Fruit fly (Drosophila melanogaster): ENCODE data around the gene kmg.

Gene kmg

DNA sequence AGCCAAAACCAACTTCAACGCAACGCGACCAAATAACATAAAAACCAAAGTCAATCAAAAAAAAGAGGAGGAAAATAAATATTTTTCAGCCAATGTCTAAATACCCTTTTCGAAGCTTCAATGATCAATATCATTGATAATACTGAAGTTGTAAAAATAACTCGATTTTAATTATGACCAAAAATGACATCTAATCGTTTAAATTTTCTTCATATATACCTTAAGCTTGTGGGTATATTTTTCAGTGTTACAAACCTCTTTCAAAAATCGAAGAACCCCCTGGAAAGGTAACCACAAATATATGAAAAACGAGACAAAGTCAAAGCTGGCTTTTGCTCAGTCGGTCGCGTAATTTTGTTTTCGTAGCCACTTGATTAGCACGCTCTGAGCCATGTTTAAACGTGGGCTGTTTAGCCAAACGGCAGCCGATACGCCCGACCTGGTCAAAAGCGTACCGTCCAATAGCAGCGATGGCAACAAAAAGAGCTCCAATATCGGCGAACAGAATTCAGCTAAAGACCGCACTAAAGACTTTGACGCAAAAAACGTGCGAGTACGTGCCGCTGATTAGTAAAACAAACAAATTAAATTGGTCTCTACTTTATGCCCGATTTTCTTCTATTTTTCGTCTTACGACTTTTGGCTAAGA lies 15.2 kb upstream of the kmg start:
- TF ChIP-seq odd (GFP tag; optimal IDR thresholded peaks at IDR 0.05) (peak; percentile 64), Sry-δ (GFP tag; optimal IDR thresholded peaks at IDR 0.05) (peak; percentile 30), CG11695 (GFP tag; IDR thresholded peaks at IDR 0.05) (peak; percentile 86), Taf1 (GFP tag; IDR thresholded peaks at IDR 0.05) (0 out of 2 replicates have a peak, but pooled peaks have one; percentile 39), br (optimal IDR thresholded peaks at IDR 0.05) (no peak), sna (GFP tag; IDR thresholded peaks at IDR 0.05; ENCODE audit: partially characterized antibody) (no peak), CG10274 (GFP tag; optimal IDR thresholded peaks at IDR 0.05) (peak; percentile 70), CG10267 (tag; optimal IDR thresholded peaks at IDR 0.05) (peak; percentile 54), sr (GFP tag; IDR thresholded peaks at IDR 0.05) (no peak), CG8089 (GFP tag; optimal IDR thresholded peaks at IDR 0.05) (peak; percentile 16), Aef1 (GFP tag; IDR thresholded peaks at IDR 0.05) (peak; percentile 78), Gug (GFP tag; IDR thresholded peaks at IDR 0.05) (peak; percentile 53; the same call in 3 of the 4 replicates), CG17385 (GFP tag; optimal IDR thresholded peaks at IDR 0.05) (peak; percentile 66), fu2 (GFP tag; optimal IDR thresholded peaks at IDR 0.05) (peak; percentile 59), CHES-1-like (GFP tag; optimal IDR thresholded peaks at IDR 0.05) (peak; percentile 60), Sox100B (GFP tag; optimal IDR thresholded peaks at IDR 0.05) (peak; percentile 66), lilli (GFP tag; optimal IDR thresholded peaks at IDR 0.05) (peak; percentile 83), sob (GFP tag; IDR thresholded peaks at IDR 0.05) (peak; percentile 88), dmrt99B (tag; optimal IDR thresholded peaks at IDR 0.05) (peak; percentile 81), Dek (tag; optimal IDR thresholded peaks at IDR 0.05) (peak; percentile 70), nom (GFP tag; optimal IDR thresholded peaks at IDR 0.05) (no peak), Dref (GFP tag; IDR thresholded peaks at IDR 0.05) (no peak), CG6272 (GFP tag; IDR thresholded peaks at IDR 0.05) (peak; percentile 64; the same call in 1 of the 2 replicates), slou (GFP tag; optimal IDR thresholded peaks at IDR 0.05) (peak; percentile 47), Optix (GFP tag; IDR thresholded peaks at IDR 0.05) (no peak), Mrtf (GFP tag; IDR thresholded peaks at IDR 0.05) (peak; percentile 80; the same call in 2 of the 3 replicates), CG15269 (tag; optimal IDR thresholded peaks at IDR 0.05) (peak; percentile 84), CG18476 (GFP tag; optimal IDR thresholded peaks at IDR 0.05) (peak; percentile 60), pros (GFP tag; optimal IDR thresholded peaks at IDR 0.05) (no peak), psq (GFP tag; optimal IDR thresholded peaks at IDR 0.05) (no peak), pho (GFP tag; optimal IDR thresholded peaks at IDR 0.05) (peak; percentile 79), h (optimal IDR thresholded peaks at IDR 0.05) (no peak), CG17328 (GFP tag; IDR thresholded peaks at IDR 0.05) (peak; percentile 38; the same call in 1 of the 2 replicates), ash1 (GFP tag; optimal IDR thresholded peaks at IDR 0.05) (no peak), Oaz (GFP tag; IDR thresholded peaks at IDR 0.05) (peak; percentile 55; the same call in 1 of the 2 replicates), CG10366 (GFP tag; IDR thresholded peaks at IDR 0.05) (peak; percentile 69), Hr3 (GFP tag; optimal IDR thresholded peaks at IDR 0.05) (peak; percentile 54), CG17912 (GFP tag; optimal IDR thresholded peaks at IDR 0.05) (no peak), CG8478 (optimal IDR thresholded peaks at IDR 0.05) (no peak), Tbp (GFP tag; optimal IDR thresholded peaks at IDR 0.05) (no peak), CG12744 (GFP tag; optimal IDR thresholded peaks at IDR 0.05) (peak; percentile 71), en (GFP tag; optimal IDR thresholded peaks at IDR 0.05) (peak; percentile 41), TFAM (GFP tag; optimal IDR thresholded peaks at IDR 0.05) (no peak), wdn (GFP tag; IDR thresholded peaks at IDR 0.05) (peak; percentile 70), btn (GFP tag; optimal IDR thresholded peaks at IDR 0.05) (no peak), CG3726 (GFP tag; IDR thresholded peaks at IDR 0.05) (0 out of 3 replicates have a peak, but pooled peaks have one; percentile 40), CG14965 (GFP tag; optimal IDR thresholded peaks at IDR 0.05; ENCODE audit: borderline replicate concordance) (no peak), CG1832 (GFP tag; optimal IDR thresholded peaks at IDR 0.05) (no peak), lab (GFP tag; optimal IDR thresholded peaks at IDR 0.05) (peak; percentile 90), dpn (GFP tag; optimal IDR thresholded peaks at IDR 0.05) (peak; percentile 73 to 80), Six4 (GFP tag; optimal IDR thresholded peaks at IDR 0.05) (no peak), CG14710 (tag; optimal IDR thresholded peaks at IDR 0.05) (no peak)

All from whole organism, embryonic.